Worm (Caenorhabditis elegans) whole organism, L3 larva: ENCODE measurements around the gene AH10.4.

Experiments
- R02D3.7 ChIP-seq: fragments of 150-350 bp; optimal IDR thresholded peaks from 2 replicates; lab custom pipeline; 2014; ENCODE audit warnings: missing biosample characterization, missing genetic modification characterization
- ZK546.5 ChIP-seq: sonication (generic microtip); optimal IDR thresholded peaks from 2 replicates; lab custom pipeline; 2017; ENCODE audit warnings: missing biosample characterization, missing genetic modification characterization
- aly-2 ChIP-seq: fragments of 150-350 bp; optimal IDR thresholded peaks from 2 replicates; lab custom pipeline; 2014; ENCODE audit warnings: missing biosample characterization, missing genetic modification characterization
- ama-1 ChIP-seq: fragments of 150-350 bp; optimal IDR thresholded peaks from 2 replicates; lab custom pipeline; 2018
- ceh-16 ChIP-seq: sonication (generic microtip); optimal IDR thresholded peaks from 2 replicates; lab custom pipeline; 2017; ENCODE audit warnings: missing biosample characterization, missing genetic modification characterization
- ceh-28 ChIP-seq: fragments of 150-350 bp; optimal IDR thresholded peaks from 2 replicates; lab custom pipeline; 2014; ENCODE audit warnings: missing biosample characterization, missing genetic modification reagents, missing genetic modification characterization
- ceh-82 ChIP-seq: fragments of 150-350 bp; optimal IDR thresholded peaks from 2 replicates; lab custom pipeline; 2014; ENCODE audit warnings: missing biosample characterization, missing genetic modification characterization
- ceh-9 ChIP-seq: sonication (generic microtip); optimal IDR thresholded peaks from 2 replicates; lab custom pipeline; 2018; ENCODE audit warnings: missing biosample characterization, missing genetic modification characterization
- daf-12 ChIP-seq: fragments of 150-350 bp; optimal IDR thresholded peaks from 2 replicates; lab custom pipeline; 2014; ENCODE audit warnings: missing biosample characterization, missing genetic modification reagents, missing genetic modification characterization
- egl-27 ChIP-seq: sonication (generic microtip); optimal IDR thresholded peaks from 4 replicates; lab custom pipeline; 2017; ENCODE audit warnings: missing biosample characterization, missing genetic modification reagents, missing genetic modification characterization
- egl-5 ChIP-seq: fragments of 150-350 bp; optimal IDR thresholded peaks from 2 replicates; lab custom pipeline; 2017; ENCODE audit warnings: missing biosample characterization, missing genetic modification reagents, missing genetic modification characterization, inconsistent platforms
- elt-2 ChIP-seq: sonication (generic microtip); optimal IDR thresholded peaks from 2 replicates; lab custom pipeline; 2016; ENCODE audit warnings: missing genetic modification reagents, mild to moderate bottlenecking, missing genetic modification characterization, missing compliant biosample characterization
- elt-3 ChIP-seq, 3 experiments: fragments of 150-350 bp in 1 of 3; sonication (generic microtip) in 2 of 3; optimal IDR thresholded peaks; 2 replicates in 2 of 3; 4 replicates in 1 of 3; lab custom pipeline; 2014 to 2017; ENCODE audit warnings: missing biosample characterization in 3 of 3, missing genetic modification characterization in 3 of 3
- eor-1 ChIP-seq, 2 experiments: fragments of 150-350 bp; optimal IDR thresholded peaks; 2 replicates each; lab custom pipeline; 2014 to 2018; ENCODE audit warnings: missing biosample characterization in 2 of 2, missing genetic modification characterization in 2 of 2
- fkh-10 ChIP-seq: sonication (generic microtip); optimal IDR thresholded peaks from 2 replicates; lab custom pipeline; 2017; ENCODE audit warnings: missing biosample characterization, missing genetic modification reagents, missing genetic modification characterization
- fkh-2 ChIP-seq: fragments of 150-350 bp; optimal IDR thresholded peaks from 2 replicates; lab custom pipeline; 2014; ENCODE audit warnings: missing biosample characterization, missing genetic modification reagents, missing genetic modification characterization
- hmg-11 ChIP-seq: sonication (generic microtip); optimal IDR thresholded peaks from 2 replicates; lab custom pipeline; 2016; ENCODE audit warnings: missing genetic modification characterization, missing compliant biosample characterization
- jun-1 ChIP-seq: fragments of 150-350 bp; optimal IDR thresholded peaks from 2 replicates; lab custom pipeline; 2014; ENCODE audit warnings: missing biosample characterization, missing genetic modification reagents, missing genetic modification characterization
- lin-15B ChIP-seq: fragments of 150-350 bp; optimal IDR thresholded peaks from 2 replicates; lab custom pipeline; 2014; ENCODE audit warnings: missing biosample characterization, missing genetic modification characterization
- lin-39 ChIP-seq: fragments of 150-350 bp; optimal IDR thresholded peaks from 2 replicates; lab custom pipeline; 2018; ENCODE audit warnings: missing biosample characterization, missing genetic modification reagents, missing genetic modification characterization
- lsy-12 ChIP-seq: sonication (generic microtip); optimal IDR thresholded peaks from 2 replicates; lab custom pipeline; 2016; ENCODE audit warnings: mild to moderate bottlenecking, missing genetic modification characterization, missing compliant biosample characterization
- mdl-1 ChIP-seq: fragments of 150-350 bp; optimal IDR thresholded peaks from 2 replicates; lab custom pipeline; 2014; ENCODE audit warnings: missing biosample characterization, missing genetic modification characterization
- mml-1 ChIP-seq: fragments of 150-350 bp; sonication (generic microtip); optimal IDR thresholded peaks from 3 replicates; lab custom pipeline; 2014; ENCODE audit warnings: missing biosample characterization, missing genetic modification characterization
- nfya-1 ChIP-seq: sonication (generic microtip); optimal IDR thresholded peaks from 2 replicates; lab custom pipeline; 2017; ENCODE audit warnings: missing genetic modification characterization, mild to moderate bottlenecking, missing compliant biosample characterization, antibody characterized with exemption, moderate library complexity; ENCODE audit not compliant: insufficient read depth
- nhr-11 ChIP-seq: fragments of 150-350 bp; optimal IDR thresholded peaks from 2 replicates; lab custom pipeline; 2014; ENCODE audit warnings: missing biosample characterization, missing genetic modification characterization
- nhr-12 ChIP-seq: fragments of 150-350 bp; optimal IDR thresholded peaks from 2 replicates; lab custom pipeline; 2014; ENCODE audit warnings: missing biosample characterization, missing genetic modification characterization
- nhr-23 ChIP-seq: fragments of 150-350 bp; optimal IDR thresholded peaks from 2 replicates; lab custom pipeline; 2014; ENCODE audit warnings: missing biosample characterization, missing genetic modification reagents, missing genetic modification characterization
- nhr-25 ChIP-seq: sonication (generic microtip); optimal IDR thresholded peaks from 2 replicates; lab custom pipeline; 2017; ENCODE audit warnings: missing biosample characterization, missing genetic modification characterization
- nhr-28 ChIP-seq: fragments of 150-350 bp; optimal IDR thresholded peaks from 2 replicates; lab custom pipeline; 2014; ENCODE audit warnings: missing biosample characterization, missing genetic modification characterization
- nhr-43 ChIP-seq: sonication (generic microtip); optimal IDR thresholded peaks from 2 replicates; lab custom pipeline; 2016; ENCODE audit warnings: mild to moderate bottlenecking, missing genetic modification characterization, missing compliant biosample characterization; ENCODE audit not compliant: poor library complexity, severe bottlenecking
- nhr-67 ChIP-seq: fragments of 150-350 bp; optimal IDR thresholded peaks from 2 replicates; lab custom pipeline; 2014; ENCODE audit warnings: missing biosample characterization, missing genetic modification characterization
- nhr-76 ChIP-seq: fragments of 150-350 bp; sonication (generic microtip); optimal IDR thresholded peaks from 5 replicates; lab custom pipeline; 2014; ENCODE audit warnings: missing biosample characterization, missing genetic modification characterization
- nhr-77 ChIP-seq: fragments of 150-350 bp; optimal IDR thresholded peaks from 2 replicates; lab custom pipeline; 2014; ENCODE audit warnings: missing biosample characterization, missing genetic modification characterization
- pha-4 ChIP-seq: fragments of 150-350 bp; optimal IDR thresholded peaks from 2 replicates; lab custom pipeline; 2014; ENCODE audit warnings: missing biosample characterization, missing genetic modification reagents, missing genetic modification characterization
- pqm-1 ChIP-seq: fragments of 150-350 bp; optimal IDR thresholded peaks from 2 replicates; lab custom pipeline; 2017; ENCODE audit warnings: missing biosample characterization, missing genetic modification characterization, inconsistent platforms
- sea-2 ChIP-seq: fragments of 150-350 bp; sonication (generic microtip); optimal IDR thresholded peaks from 4 replicates; lab custom pipeline; 2014; ENCODE audit warnings: missing biosample characterization, missing genetic modification reagents, missing genetic modification characterization
- skn-1 ChIP-seq: fragments of 150-350 bp; optimal IDR thresholded peaks from 2 replicates; lab custom pipeline; 2014; ENCODE audit warnings: missing biosample characterization, missing genetic modification characterization
- snpc-4 ChIP-seq: fragments of 150-350 bp; optimal IDR thresholded peaks from 2 replicates; lab custom pipeline; 2014; ENCODE audit warnings: missing biosample characterization, missing genetic modification characterization
- tbx-2 ChIP-seq: sonication (generic microtip); optimal IDR thresholded peaks from 2 replicates; lab custom pipeline; 2016; ENCODE audit warnings: mild to moderate bottlenecking, missing genetic modification characterization, missing compliant biosample characterization
- unc-39 ChIP-seq: sonication (generic microtip); optimal IDR thresholded peaks from 4 replicates; lab custom pipeline; 2017; ENCODE audit warnings: missing biosample characterization, missing genetic modification characterization
- unc-62 ChIP-seq: fragments of 150-350 bp; sonication (generic microtip); optimal IDR thresholded peaks from 4 replicates; lab custom pipeline; 2014; ENCODE audit warnings: missing biosample characterization, missing genetic modification reagents, missing genetic modification characterization
- zag-1 ChIP-seq: fragments of 150-350 bp; optimal IDR thresholded peaks from 2 replicates; lab custom pipeline; 2014; ENCODE audit warnings: missing biosample characterization, missing genetic modification characterization
- ztf-11 ChIP-seq: fragments of 150-350 bp; optimal IDR thresholded peaks from 2 replicates; lab custom pipeline; 2014; ENCODE audit warnings: missing biosample characterization, missing genetic modification characterization
- ztf-4 ChIP-seq: fragments of 150-350 bp; optimal IDR thresholded peaks from 2 replicates; lab custom pipeline; 2014; ENCODE audit warnings: missing biosample characterization, missing genetic modification characterization

Gene AH10.4

DNA sequence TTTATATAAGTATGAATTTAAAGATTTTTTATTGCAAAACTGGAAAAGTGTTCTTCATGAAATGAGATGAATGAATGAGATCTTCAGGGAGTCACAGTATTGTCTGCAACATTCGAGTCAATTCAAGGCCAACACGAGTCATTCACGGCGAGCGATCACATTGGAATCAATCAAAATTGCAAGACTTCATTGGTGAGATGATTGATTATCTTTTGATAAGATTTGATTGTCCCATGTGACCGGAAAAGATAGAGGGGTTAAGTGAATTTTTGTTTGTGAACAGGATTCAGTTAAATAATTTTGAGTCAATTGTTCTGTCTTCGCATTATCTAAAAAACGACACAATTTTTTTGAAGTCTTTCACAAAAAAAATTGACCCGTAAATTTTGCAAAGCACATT, 42.7 kb downstream of the AH10.4 start:
- TF ChIP-seq nhr-43 (tag; lab: Kevin White, UChicago): peak; percentile 32
- TF ChIP-seq nhr-23 (tag; lab: Kevin White, UChicago): peak; percentile 78
- TF ChIP-seq nhr-25 (tag; lab: Kevin White, UChicago): peak; percentile 56
- TF ChIP-seq ceh-82 (tag; lab: Kevin White, UChicago): no peak
- TF ChIP-seq ceh-9 (tag; lab: Kevin White, UChicago): no peak
- TF ChIP-seq sea-2: no peak
- no peak for TF ChIP-seq nhr-76
- TF ChIP-seq zag-1 (tag; lab: Kevin White, UChicago): no peak

DNA sequence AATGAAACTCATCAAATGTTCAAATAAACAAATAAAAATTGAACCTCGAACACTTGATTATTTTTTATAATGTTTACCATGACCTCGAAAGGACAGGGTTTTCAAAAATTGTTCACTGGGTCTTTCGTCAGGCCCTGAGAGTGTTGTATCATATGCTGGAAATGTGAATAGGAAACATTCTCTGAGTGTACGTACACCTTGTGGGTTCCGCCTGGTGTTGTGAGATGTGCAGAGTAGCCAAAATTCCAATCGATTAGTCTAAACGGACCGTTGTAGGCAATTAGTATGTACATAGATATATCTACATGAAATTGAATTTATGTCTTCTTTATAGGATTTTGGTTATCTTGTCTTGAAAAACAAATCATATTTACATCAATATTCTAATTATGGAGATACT, 43.1 kb downstream of the AH10.4 start:
- TF ChIP-seq hmg-11 (tag; lab: Kevin White, UChicago) (no peak), nfya-1 (tag; lab: Kevin White, UChicago) (no peak), daf-12 (tag; lab: Kevin White, UChicago) (no peak), lsy-12 (tag; lab: Kevin White, UChicago) (no peak), nhr-28 (tag; lab: Kevin White, UChicago) (no peak), mdl-1 (tag; lab: Kevin White, UChicago) (no peak), egl-5 (tag; lab: Kevin White, UChicago) (no peak), egl-27 (tag; lab: Kevin White, UChicago) (no peak), sea-2 (no peak), ztf-4 (tag; lab: Kevin White, UChicago) (no peak), ama-1 (lab: Kevin White, UChicago) (no peak)
- TF ChIP-seq, all 47 proteins: peak for 0

DNA sequence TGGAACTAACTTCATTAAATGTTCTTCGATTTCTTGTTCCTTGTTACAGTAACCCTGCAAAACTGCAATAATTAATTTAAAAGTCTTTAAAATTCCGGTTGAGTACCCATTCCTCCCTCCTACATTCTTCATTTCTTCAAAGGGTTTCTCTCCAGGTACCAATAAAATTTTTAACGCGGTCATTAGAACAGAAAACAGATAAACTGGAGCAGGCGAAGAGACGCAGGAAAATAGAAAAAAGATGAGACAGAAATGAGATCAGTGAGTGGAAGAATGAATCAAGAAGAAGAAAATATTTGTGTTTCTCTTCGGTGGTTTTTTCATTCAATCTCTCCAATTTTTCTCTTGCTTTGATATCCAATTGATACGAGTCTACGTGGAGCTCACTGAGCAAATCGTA, 43.9 kb downstream of the AH10.4 start, which contains the start of gene D1086.8:
TSS of gene D1086.8 (plus strand) at position 301 of the 400 bp plus-strand sequence.
- TF ChIP-seq aly-2 (tag; lab: Kevin White, UChicago) (no peak), nfya-1 (tag; lab: Kevin White, UChicago) (peak; percentile 8), egl-5 (tag; lab: Kevin White, UChicago) (peak; percentile 44)

DNA sequence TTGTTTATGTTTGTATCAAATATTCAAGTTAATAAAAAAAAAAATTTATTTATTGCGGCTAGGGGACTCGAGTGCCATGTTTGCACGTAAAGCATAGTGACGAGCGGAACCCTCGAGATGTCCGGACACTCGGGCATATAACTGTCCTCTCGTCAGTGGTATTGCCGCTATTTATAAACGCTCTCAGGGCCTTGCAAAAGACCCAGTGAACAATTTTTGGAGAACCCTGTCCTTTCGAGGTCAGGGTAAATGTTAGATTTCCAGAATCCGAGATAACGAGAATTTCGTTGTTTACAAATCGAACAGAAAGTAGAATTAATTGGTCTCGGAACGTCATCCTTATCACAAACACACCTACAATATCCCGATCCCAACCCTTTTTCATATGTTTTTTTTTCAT, 45.3 kb downstream of the AH10.4 start, which contains the start of gene D1086.3:
TSS of gene D1086.3 (plus strand) at position 390 of the 400 bp plus-strand sequence.
- TF ChIP-seq pqm-1 (tag; lab: Kevin White, UChicago): peak; percentile 67
- TF ChIP-seq unc-39 (tag; lab: Kevin White, UChicago): no peak
- no peak for TF ChIP-seq mdl-1 (tag; lab: Kevin White, UChicago)
- TF ChIP-seq snpc-4: peak; percentile 97
- peak; percentile 29 for TF ChIP-seq nfya-1 (tag; lab: Kevin White, UChicago)
- no peak for TF ChIP-seq ceh-16 (tag; lab: Kevin White, UChicago)
- TF ChIP-seq tbx-2 (tag; lab: Kevin White, UChicago): no peak
- TF ChIP-seq nhr-11 (tag; lab: Kevin White, UChicago): no peak
- TF ChIP-seq ZK546.5 (tag; lab: Kevin White, UChicago): no peak
- TF ChIP-seq R02D3.7 (tag; lab: Kevin White, UChicago): peak; percentile 20
- no peak for TF ChIP-seq nhr-12 (tag; lab: Kevin White, UChicago)
- no peak for TF ChIP-seq daf-12 (tag; lab: Kevin White, UChicago)
- no peak for TF ChIP-seq lsy-12 (tag; lab: Kevin White, UChicago)
- no peak for TF ChIP-seq nhr-67
- TF ChIP-seq ztf-11 (tag; lab: Kevin White, UChicago): no peak
- no peak for TF ChIP-seq nhr-76
- TF ChIP-seq ztf-4 (tag; lab: Kevin White, UChicago): no peak
- peak; percentile 12 for TF ChIP-seq elt-2 (tag; lab: Kevin White, UChicago)
- TF ChIP-seq nhr-43 (tag; lab: Kevin White, UChicago): peak; percentile 59
- TF ChIP-seq nhr-77 (tag; lab: Kevin White, UChicago): no peak
- no peak for TF ChIP-seq egl-27 (tag; lab: Kevin White, UChicago)
- no peak for TF ChIP-seq nhr-23 (tag; lab: Kevin White, UChicago)
- TF ChIP-seq nhr-25 (tag; lab: Kevin White, UChicago): peak; percentile 54
- TF ChIP-seq zag-1 (tag; lab: Kevin White, UChicago): no peak
- peak; percentile 8 for TF ChIP-seq lin-15B (tag; lab: Kevin White, UChicago)
- no peak for TF ChIP-seq nhr-28 (tag; lab: Kevin White, UChicago)
- no peak for TF ChIP-seq hmg-11 (tag; lab: Kevin White, UChicago)
- no peak for TF ChIP-seq unc-62
- TF ChIP-seq sea-2: no peak
- no peak for TF ChIP-seq ceh-82 (tag; lab: Kevin White, UChicago)
- TF ChIP-seq egl-5 (tag; lab: Kevin White, UChicago): no peak
- peak; percentile 90 for TF ChIP-seq ama-1 (lab: Kevin White, UChicago)
- no peak for TF ChIP-seq skn-1 (tag; lab: Kevin White, UChicago)
- TF ChIP-seq elt-3 (tag; optimal IDR thresholded peaks at IDR 0.05; lab: Kevin White, UChicago): no peak
- TF ChIP-seq fkh-10 (GFP tag; lab: Kevin White, UChicago): no peak
- TF ChIP-seq jun-1 (tag; lab: Kevin White, UChicago): no peak
- no peak for TF ChIP-seq mml-1 (tag; lab: Kevin White, UChicago)
- no peak for TF ChIP-seq eor-1 (tag; optimal IDR thresholded peaks at IDR 0.05; lab: Kevin White, UChicago)
- no peak for TF ChIP-seq pha-4 (tag; lab: Kevin White, UChicago)
- no peak for TF ChIP-seq fkh-2 (tag; lab: Kevin White, UChicago)
- TF ChIP-seq ceh-9 (tag; lab: Kevin White, UChicago): no peak
- no peak for TF ChIP-seq lin-39 (tag; lab: Kevin White, UChicago)
- no peak for TF ChIP-seq ceh-28
